Worm (Caenorhabditis elegans): Measurements from ENCODE around the gene acp-7.

Gene acp-7

DNA sequence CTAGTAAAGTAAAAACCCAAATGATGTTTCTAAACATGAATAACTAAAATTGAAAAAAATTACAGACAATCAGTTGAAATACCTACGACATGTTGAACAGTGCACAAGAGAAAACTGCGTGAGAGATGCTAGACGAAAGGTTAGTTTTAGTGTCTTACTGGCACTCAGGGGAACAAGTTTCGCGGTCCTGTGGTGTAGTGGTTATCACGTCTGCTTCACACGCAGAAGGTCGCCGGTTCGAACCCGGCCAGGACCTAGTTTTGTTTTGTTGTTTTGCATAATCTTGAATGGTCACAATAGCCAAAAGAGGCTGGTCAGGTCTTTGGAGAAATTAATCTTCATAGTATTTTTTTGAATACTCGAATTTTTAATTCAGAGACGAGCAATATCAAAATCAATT, 49.5 kb upstream of the acp-7 start (continued):
- TF ChIP-seq rpc-1 (optimal IDR thresholded peaks at IDR 0.05) (peak; percentile 71), rpc-1 (tag; optimal IDR thresholded peaks at IDR 0.05) (peak; percentile 88), F57A8.1 (GFP tag; optimal IDR thresholded peaks at IDR 0.05) (no peak), dpff-1 (tag; optimal IDR thresholded peaks at IDR 0.05) (no peak), mes-4 (tag; optimal IDR thresholded peaks at IDR 0.05) (peak; percentile 32), unc-62 (GFP tag; optimal IDR thresholded peaks at IDR 0.05) (no peak), nhr-90 (tag; optimal IDR thresholded peaks at IDR 0.05) (peak; percentile 75), hsf-1 (GFP tag; IDR thresholded peaks at IDR 0.05) (peak; percentile 44; the same call in 1 of the 2 replicates), ztf-25 (GFP tag; IDR thresholded peaks at IDR 0.05) (no peak), Y79H2A.3 (GFP tag; conservative IDR thresholded peaks at IDR 0.05) (0 out of 2 replicates have a peak, but pooled peaks have one; percentile 12), lsl-1 (GFP tag; optimal IDR thresholded peaks at IDR 0.05) (peak; percentile 41), B0261.1 (tag; optimal IDR thresholded peaks at IDR 0.05) (peak; percentile 78), madf-8 (GFP tag; conservative IDR thresholded peaks at IDR 0.05) (no peak), Y53G8AR.9 (GFP tag; conservative IDR thresholded peaks at IDR 0.05) (peak; percentile 57; the same call in 1 of the 2 replicates), attf-6 (GFP tag; IDR thresholded peaks at IDR 0.05) (peak; percentile 80), mcd-1 (GFP tag; IDR thresholded peaks at IDR 0.05) (peak; percentile 62), let-607 (tag; optimal IDR thresholded peaks at IDR 0.05) (peak in 1 of 2 experiments; percentile 20), ets-4 (GFP tag; optimal IDR thresholded peaks at IDR 0.05) (no peak), Y67H2A.10 (GFP tag; conservative IDR thresholded peaks at IDR 0.05) (no peak; the same call in 1 of the 2 replicates), ztf-3 (GFP tag; optimal IDR thresholded peaks at IDR 0.05) (no peak), madf-6 (GFP tag; IDR thresholded peaks at IDR 0.05) (no peak), F57C9.4 (tag; optimal IDR thresholded peaks at IDR 0.05) (no peak), ztf-6 (GFP tag; IDR thresholded peaks at IDR 0.05) (no peak; the same call in 1 of the 2 replicates), ama-1 (optimal IDR thresholded peaks at IDR 0.05) (no peak), ama-1 (GFP tag; optimal IDR thresholded peaks at IDR 0.05) (peak in 1 of 2 experiments; percentile 51), unc-130 (GFP tag; optimal IDR thresholded peaks at IDR 0.05) (peak; percentile 4), nhr-120 (GFP tag; IDR thresholded peaks at IDR 0.05) (no peak), hrde-1 (tag; optimal IDR thresholded peaks at IDR 0.05; ENCODE audit: borderline replicate concordance) (peak; percentile 27), lag-1 (GFP tag; IDR thresholded peaks at IDR 0.05) (no peak), D2030.7 (GFP tag; IDR thresholded peaks at IDR 0.05) (no peak), tlf-1 (GFP tag; optimal IDR thresholded peaks at IDR 0.05) (peak; percentile 2), ztf-26 (tag; optimal IDR thresholded peaks at IDR 0.05) (peak; percentile 57), lin-40 (tag; optimal IDR thresholded peaks at IDR 0.05) (peak; percentile 46), F52B5.7 (tag; optimal IDR thresholded peaks at IDR 0.05) (no peak), attf-5 (GFP tag; optimal IDR thresholded peaks at IDR 0.05) (peak; percentile 61), sea-2 (GFP tag; IDR thresholded peaks at IDR 0.05) (no peak), sptf-2 (GFP tag; optimal IDR thresholded peaks at IDR 0.05) (no peak), ceh-58 (GFP tag; IDR thresholded peaks at IDR 0.05) (no peak), hmg-1.2 (GFP tag; IDR thresholded peaks at IDR 0.05) (peak; percentile 64), T07F8.4 (tag; optimal IDR thresholded peaks at IDR 0.05) (peak; percentile 45)

DNA sequence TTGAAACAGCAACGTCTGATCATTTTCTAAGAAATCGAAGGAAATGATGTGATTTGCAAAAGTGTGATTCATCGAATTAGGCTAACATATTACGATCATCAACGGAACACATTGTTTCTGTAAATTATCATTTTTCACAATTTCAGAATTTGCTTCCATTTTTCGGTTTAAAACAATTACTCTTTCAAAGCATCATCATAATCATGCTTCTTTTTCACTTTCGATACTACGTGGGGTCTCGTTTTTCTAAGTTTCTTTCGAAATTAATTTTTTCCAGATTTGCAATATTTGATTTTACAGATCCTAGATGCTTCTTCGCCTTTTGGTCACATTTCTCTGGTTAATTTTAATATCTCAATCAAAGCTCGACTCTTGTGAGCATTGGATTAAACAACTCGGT, 48.7 kb upstream of the acp-7 start, which contains the start of gene tyr-6:
Gene tyr-6 (plus strand): TSS at position 301 of the 400 bp plus-strand sequence.
- no peak for TF ChIP-seq ZK185.1 (tag; optimal IDR thresholded peaks at IDR 0.05; ENCODE audit: poor library complexity, severe bottlenecking)
- TF ChIP-seq him-1 (tag; optimal IDR thresholded peaks at IDR 0.05) = no peak
- TF ChIP-seq atf-7 (tag; optimal IDR thresholded peaks at IDR 0.05) = no peak
- no peak for TF ChIP-seq pbrm-1 (GFP tag; IDR thresholded peaks at IDR 0.05)
- TF ChIP-seq aptf-2 (GFP tag; conservative IDR thresholded peaks at IDR 0.05) = no peak
- TF ChIP-seq let-607 (tag; optimal IDR thresholded peaks at IDR 0.05) = no peak
- no peak for TF ChIP-seq rcor-1 (GFP tag; IDR thresholded peaks at IDR 0.05)
- TF ChIP-seq zim-3 (tag; optimal IDR thresholded peaks at IDR 0.05) = no peak
- no peak for TF ChIP-seq ztf-22 (GFP tag; optimal IDR thresholded peaks at IDR 0.05)
- no peak for TF ChIP-seq snpc-3.4 (tag; optimal IDR thresholded peaks at IDR 0.05)
- TF ChIP-seq Y67H2A.10 (GFP tag; conservative IDR thresholded peaks at IDR 0.05) = no peak

All from whole organism, young adult.